Worm (Caenorhabditis elegans) whole organism, L4/young adult: ENCODE data around the gene gba-1.

ENCODE experiments used
- W03F9.2 ChIP-seq: fragments of 150-350 bp; optimal IDR thresholded peaks from 2 replicates; lab custom pipeline; 2014; ENCODE audit warnings: missing biosample characterization, missing genetic modification characterization
- him-1 ChIP-seq: sonication (generic microtip); optimal IDR thresholded peaks from 2 replicates; lab custom pipeline; 2016; ENCODE audit warnings: missing genotype, missing genetic modification reagents, missing genetic modification characterization, missing compliant biosample characterization

DNA sequence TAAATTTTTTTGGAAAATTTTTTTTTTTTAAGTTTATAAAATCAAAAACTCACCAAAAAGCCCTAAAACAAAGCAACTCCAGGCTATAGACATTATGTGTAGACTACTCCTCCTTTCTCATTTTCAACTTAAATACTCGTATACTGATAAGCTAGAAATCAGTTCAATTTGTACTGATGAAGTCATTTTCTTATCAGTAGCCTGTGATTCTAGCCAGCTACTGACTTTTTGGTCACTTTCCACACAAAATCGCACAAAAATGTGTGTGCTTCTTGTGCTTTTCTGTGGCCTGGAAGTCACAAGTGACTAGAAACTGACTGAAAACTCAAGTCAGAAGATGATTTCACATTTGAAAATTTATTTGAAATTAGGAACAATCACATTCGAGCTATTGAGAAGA, 9.8 kb downstream of the gba-1 start, which contains the start of gene gba-2:
- TF ChIP-seq him-1 (tag; lab: Kevin White, UChicago), result no peak
- no peak for TF ChIP-seq W03F9.2 (tag; lab: Kevin White, UChicago)
